Fruit fly (Drosophila melanogaster): ENCODE results near the gene rod.

Gene rod

DNA sequence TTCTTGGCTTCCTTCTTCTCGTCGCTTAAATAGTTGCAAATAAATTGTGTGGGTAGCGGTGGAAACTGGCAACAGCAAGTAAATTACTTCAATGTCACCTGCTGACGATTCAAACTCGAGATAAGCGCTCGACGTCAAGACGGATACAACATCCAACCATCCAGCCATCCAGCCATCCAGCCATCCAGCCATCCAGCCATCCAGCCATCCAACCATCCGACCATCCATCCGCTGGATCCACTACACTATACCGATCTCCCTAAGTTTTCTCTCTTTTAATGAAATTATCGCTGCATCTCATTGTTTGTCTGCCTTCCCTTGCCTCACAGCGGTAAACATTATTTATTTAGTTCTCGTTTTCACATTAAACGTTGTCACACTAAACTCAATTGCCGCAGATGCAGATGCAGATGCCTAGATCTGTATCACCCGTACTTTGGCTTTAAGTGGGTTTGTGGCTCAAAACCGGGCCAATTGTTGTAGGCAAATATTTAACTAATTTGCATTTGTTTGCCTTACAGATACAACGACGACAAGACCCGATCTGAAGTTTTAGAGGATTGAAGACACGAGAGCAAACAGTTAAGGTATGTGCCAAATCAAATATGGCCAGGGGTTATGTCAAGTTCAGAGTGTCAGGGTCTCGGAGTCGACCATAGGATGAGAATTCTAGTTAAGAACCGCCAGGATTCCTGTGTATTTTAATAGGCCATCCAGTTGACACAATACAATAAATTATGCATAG is 31.8 kb upstream of the rod start (continued):
- TF ChIP-seq CG14014 (GFP tag; IDR thresholded peaks at IDR 0.05): no peak
- no peak for TF ChIP-seq CG5245 (GFP tag; optimal IDR thresholded peaks at IDR 0.05)
- TF ChIP-seq CG16815 (GFP tag; optimal IDR thresholded peaks at IDR 0.05): no peak
- peak; percentile 24 for TF ChIP-seq odd (GFP tag; optimal IDR thresholded peaks at IDR 0.05)
- TF ChIP-seq C15 (GFP tag; IDR thresholded peaks at IDR 0.05): no peak
- no peak for TF ChIP-seq ftz-f1 (GFP tag; optimal IDR thresholded peaks at IDR 0.05)
- no peak for TF ChIP-seq CG16779 (GFP tag; IDR thresholded peaks at IDR 0.05)
- TF ChIP-seq fd3F (GFP tag; optimal IDR thresholded peaks at IDR 0.05): no peak
- TF ChIP-seq pfk (GFP tag; optimal IDR thresholded peaks at IDR 0.05): no peak
- peak; percentile 37 for TF ChIP-seq kni (GFP tag; optimal IDR thresholded peaks at IDR 0.05)
- no peak for TF ChIP-seq lab (GFP tag; optimal IDR thresholded peaks at IDR 0.05)
- TF ChIP-seq cad (GFP tag; optimal IDR thresholded peaks at IDR 0.05): no peak
- no peak for TF ChIP-seq pzg (GFP tag; optimal IDR thresholded peaks at IDR 0.05)
- no peak for TF ChIP-seq psq (GFP tag; optimal IDR thresholded peaks at IDR 0.05)
- no peak for TF ChIP-seq unc-4 (GFP tag; IDR thresholded peaks at IDR 0.05; ENCODE audit: partially characterized antibody)
- TF ChIP-seq hth (optimal IDR thresholded peaks at IDR 0.05): no peak
- TF ChIP-seq CG4360 (GFP tag; IDR thresholded peaks at IDR 0.05): no peak
- peak; percentile 95 for TF ChIP-seq CG8281 (tag; optimal IDR thresholded peaks at IDR 0.05)
- no peak for TF ChIP-seq Max (GFP tag; optimal IDR thresholded peaks at IDR 0.05)
- TF ChIP-seq Sox100B (GFP tag; optimal IDR thresholded peaks at IDR 0.05): peak; percentile 12
- TF ChIP-seq CG17328 (GFP tag; IDR thresholded peaks at IDR 0.05): no peak
- TF ChIP-seq CG14050 (GFP tag; IDR thresholded peaks at IDR 0.05): no peak
- no peak for TF ChIP-seq CG10366 (GFP tag; IDR thresholded peaks at IDR 0.05)
- TF ChIP-seq CG31388 (GFP tag; optimal IDR thresholded peaks at IDR 0.05): no peak
- TF ChIP-seq lilli (GFP tag; optimal IDR thresholded peaks at IDR 0.05): no peak
- TF ChIP-seq CG13894 (tag; optimal IDR thresholded peaks at IDR 0.05): no peak
- no peak for TF ChIP-seq pho (GFP tag; optimal IDR thresholded peaks at IDR 0.05)
- TF ChIP-seq fd96Cb (tag; optimal IDR thresholded peaks at IDR 0.05): no peak
- TF ChIP-seq CG15601 (tag; optimal IDR thresholded peaks at IDR 0.05): peak; percentile 53
- peak; percentile 3 for TF ChIP-seq zen (tag; optimal IDR thresholded peaks at IDR 0.05)
- TF ChIP-seq trh (GFP tag; optimal IDR thresholded peaks at IDR 0.05): no peak
- no peak for TF ChIP-seq Dll (GFP tag; IDR thresholded peaks at IDR 0.05; ENCODE audit: partially characterized antibody)
- TF ChIP-seq MESR4 (GFP tag; optimal IDR thresholded peaks at IDR 0.05): no peak
- TF ChIP-seq h (optimal IDR thresholded peaks at IDR 0.05): no peak
- no peak for TF ChIP-seq CG6654 (GFP tag; optimal IDR thresholded peaks at IDR 0.05)
- TF ChIP-seq Usf (GFP tag; optimal IDR thresholded peaks at IDR 0.05): no peak
- no peak for TF ChIP-seq CG7987 (GFP tag; optimal IDR thresholded peaks at IDR 0.05)
- TF ChIP-seq kah (GFP tag; optimal IDR thresholded peaks at IDR 0.05): no peak
- no peak for TF ChIP-seq gro (GFP tag; optimal IDR thresholded peaks at IDR 0.05)
- TF ChIP-seq CG2202 (tag; optimal IDR thresholded peaks at IDR 0.05): peak; percentile 26
- TF ChIP-seq bbx (GFP tag; IDR thresholded peaks at IDR 0.05; ENCODE audit: partially characterized antibody): no peak
- no peak for TF ChIP-seq CG9876 (GFP tag; optimal IDR thresholded peaks at IDR 0.05)
- TF ChIP-seq otp (GFP tag; IDR thresholded peaks at IDR 0.05): peak; percentile 52; the same call in 1 of the 3 replicates
- no peak for TF ChIP-seq CG2129 (GFP tag; IDR thresholded peaks at IDR 0.05; ENCODE audit: partially characterized antibody)
- TF ChIP-seq CG1233 (GFP tag; optimal IDR thresholded peaks at IDR 0.05): no peak
- no peak for TF ChIP-seq zen2 (GFP tag; IDR thresholded peaks at IDR 0.05; ENCODE audit: partially characterized antibody)
- TF ChIP-seq Gsc (GFP tag; IDR thresholded peaks at IDR 0.05): no peak
- peak; percentile 40 for TF ChIP-seq ATbp (GFP tag; optimal IDR thresholded peaks at IDR 0.05)
- TF ChIP-seq ci (GFP tag; IDR thresholded peaks at IDR 0.05): no peak
- no peak for TF ChIP-seq Nf-YA (GFP tag; IDR thresholded peaks at IDR 0.05)

All from whole organism, embryonic.